Fruit fly (Drosophila melanogaster) whole organism, embryonic: Measurements from ENCODE around the gene Tim17b1.
A peak's percentile ranks its signal among the peaks of the same experiment; 100 is the strongest.

ENCODE experiments used
- Aef1 ChIP-seq: fragments of 200-800 bp; sonication (Bioruptor generic); IDR thresholded peaks from 3 replicates; pipeline ENCODE4 v1.3.6; 2022; ENCODE audit warnings: missing biosample characterization, missing genetic modification characterization
- Awh ChIP-seq: fragments of 200-800 bp; sonication (Bioruptor generic); IDR thresholded peaks from 2 replicates; pipeline ENCODE4, ENCODE4 v1.3.6; 2022; ENCODE audit warnings: missing biosample characterization, missing genetic modification characterization
- Bgb ChIP-seq: fragments of 200-800 bp; sonication (Bioruptor generic); IDR thresholded peaks from 2 replicates; pipeline ENCODE4 v1.3.6; 2022; ENCODE audit warnings: missing biosample characterization, missing genetic modification characterization; ENCODE audit not compliant: partially characterized antibody
- BtbVII ChIP-seq: fragments of 200-800 bp; sonication (Bioruptor generic); optimal IDR thresholded peaks from 3 replicates; lab custom pipeline; 2017; ENCODE audit warnings: missing biosample characterization, mild to moderate bottlenecking, missing genetic modification characterization
- CG10565 ChIP-seq: fragments of 200-800 bp; sonication (Bioruptor generic); optimal IDR thresholded peaks from 3 replicates; lab custom pipeline; 2016; ENCODE audit warnings: missing biosample characterization, mild to moderate bottlenecking, missing genetic modification characterization
- CG13123 ChIP-seq: fragments of 200-800 bp; sonication (Bioruptor generic); optimal IDR thresholded peaks from 2 replicates; lab custom pipeline; 2016; ENCODE audit warnings: missing biosample characterization, missing genetic modification characterization
- CG13287 ChIP-seq: fragments of 200-800 bp; sonication (Bioruptor generic); IDR thresholded peaks from 2 replicates; pipeline ENCODE4 v1.3.6; 2022; ENCODE audit warnings: missing biosample characterization, missing genetic modification characterization; ENCODE audit not compliant: partially characterized antibody
- CG13296 ChIP-seq: fragments of 200-800 bp; sonication (Bioruptor generic); optimal IDR thresholded peaks from 3 replicates; lab custom pipeline; 2018; ENCODE audit warnings: missing biosample characterization, mild to moderate bottlenecking, missing genetic modification characterization
- CG15269 ChIP-seq: fragments of 200-800 bp; sonication (Bioruptor generic); optimal IDR thresholded peaks from 2 replicates; lab custom pipeline; 2018; ENCODE audit warnings: missing biosample characterization, mild to moderate bottlenecking, missing genetic modification characterization, moderate library complexity
- CG15601 ChIP-seq: fragments of 200-800 bp; sonication (Bioruptor generic); optimal IDR thresholded peaks from 3 replicates; lab custom pipeline; 2019; ENCODE audit warnings: missing biosample characterization, mild to moderate bottlenecking, missing genetic modification characterization, moderate library complexity
- CG2116 ChIP-seq: fragments of 200-800 bp; sonication (Bioruptor generic); optimal IDR thresholded peaks from 3 replicates; lab custom pipeline; 2018; ENCODE audit warnings: missing biosample characterization, mild to moderate bottlenecking, missing genetic modification characterization
- CG2875 ChIP-seq: fragments of 200-800 bp; sonication (Bioruptor generic); optimal IDR thresholded peaks from 2 replicates; lab custom pipeline; 2017; ENCODE audit warnings: missing biosample characterization, mild to moderate bottlenecking, missing genetic modification characterization, missing genetic modification reagents
- CG34224 ChIP-seq: fragments of 200-800 bp; sonication (Bioruptor generic); IDR thresholded peaks from 3 replicates; pipeline ENCODE4 v1.3.6; 2022; ENCODE audit warnings: missing biosample characterization, missing genetic modification characterization; ENCODE audit not compliant: partially characterized antibody
- CG34422 ChIP-seq: fragments of 200-800 bp; sonication (Bioruptor generic); IDR thresholded peaks from 3 replicates; pipeline ENCODE4 v1.3.6; 2022; ENCODE audit warnings: missing biosample characterization, missing genetic modification characterization
- CG4617 ChIP-seq: fragments of 200-800 bp; sonication (Bioruptor generic); optimal IDR thresholded peaks from 3 replicates; lab custom pipeline; 2016; ENCODE audit warnings: missing biosample characterization, missing genetic modification characterization, borderline replicate concordance
- CG7372 ChIP-seq: fragments of 200-800 bp; sonication (Bioruptor generic); IDR thresholded peaks from 2 replicates; pipeline ENCODE4 v1.3.6; 2022; ENCODE audit warnings: missing biosample characterization, missing genetic modification characterization
- CG7786 ChIP-seq: fragments of 200-800 bp; sonication (Bioruptor generic); optimal IDR thresholded peaks from 2 replicates; lab custom pipeline; 2016; ENCODE audit warnings: missing biosample characterization, missing genetic modification characterization
- CG7928 ChIP-seq: fragments of 200-800 bp; sonication (Bioruptor generic); optimal IDR thresholded peaks from 2 replicates; lab custom pipeline; 2017; ENCODE audit warnings: missing biosample characterization, mild to moderate bottlenecking, missing genetic modification characterization
- CG7987 ChIP-seq: fragments of 200-800 bp; sonication (Bioruptor generic); optimal IDR thresholded peaks from 2 replicates; lab custom pipeline; 2018; ENCODE audit warnings: missing biosample characterization, mild to moderate bottlenecking, missing genetic modification characterization, moderate library complexity
- CG9215 ChIP-seq: fragments of 200-800 bp; sonication (Bioruptor generic); IDR thresholded peaks from 2 replicates; pipeline ENCODE4 v1.3.6; 2022; ENCODE audit warnings: missing biosample characterization, missing genetic modification characterization
- CoRest ChIP-seq: fragments of 200-800 bp; sonication (Bioruptor generic); optimal IDR thresholded peaks from 3 replicates; lab custom pipeline; 2018; ENCODE audit warnings: missing biosample characterization, mild to moderate bottlenecking, missing genetic modification characterization, moderate library complexity
- Dad ChIP-seq: fragments of 200-800 bp; sonication (Bioruptor generic); optimal IDR thresholded peaks from 3 replicates; lab custom pipeline; 2016; ENCODE audit warnings: missing biosample characterization, missing genetic modification characterization
- Deaf1 ChIP-seq: fragments of 200-800 bp; optimal IDR thresholded peaks from 3 replicates; lab custom pipeline; 2019; ENCODE audit warnings: missing biosample characterization, mild to moderate bottlenecking, missing genetic modification characterization, moderate library complexity
- Doc2 ChIP-seq: fragments of 200-800 bp; sonication (Bioruptor generic); IDR thresholded peaks from 2 replicates; pipeline ENCODE4 v1.3.6; 2022; ENCODE audit warnings: missing biosample characterization, missing genetic modification characterization
- E2f1 ChIP-seq: fragments of 200-800 bp; sonication (Bioruptor generic); IDR thresholded peaks from 2 replicates; pipeline ENCODE4 v1.3.6; 2022; ENCODE audit warnings: missing biosample characterization, missing genetic modification characterization
- ERR ChIP-seq: fragments of 200-800 bp; sonication (Bioruptor generic); optimal IDR thresholded peaks from 2 replicates; lab custom pipeline; 2016; ENCODE audit warnings: missing biosample characterization, missing genetic modification characterization
- Eip74EF ChIP-seq, 2 experiments: fragments of 200-800 bp in 1 of 2; fragments of >200 bp in 1 of 2; sonication (Bioruptor generic) in 1 of 2; optimal IDR thresholded peaks; 2 replicates each; lab custom pipeline; 2017 to 2019; ENCODE audit warnings: missing biosample characterization in 2 of 2, missing genetic modification characterization in 2 of 2, mild to moderate bottlenecking in 1 of 2, moderate library complexity in 1 of 2
- HmgZ ChIP-seq: fragments of 200-800 bp; sonication (Bioruptor generic); optimal IDR thresholded peaks from 2 replicates; lab custom pipeline; 2018; ENCODE audit warnings: missing biosample characterization, mild to moderate bottlenecking, missing genetic modification characterization
- Kr ChIP-seq: fragments of 200-800 bp; sonication (Bioruptor generic); optimal IDR thresholded peaks from 2 replicates; lab custom pipeline; 2017; ENCODE audit warnings: missing biosample characterization, mild to moderate bottlenecking, missing genetic modification characterization
- Lhr ChIP-seq: fragments of 200-800 bp; sonication (Bioruptor generic); optimal IDR thresholded peaks from 3 replicates; lab custom pipeline; 2017; ENCODE audit warnings: mild to moderate bottlenecking, missing biosample characterization, missing genetic modification reagents, missing genetic modification characterization
- Xbp1 ChIP-seq: fragments of 200-800 bp; sonication (Bioruptor generic); optimal IDR thresholded peaks from 3 replicates; lab custom pipeline; 2016; ENCODE audit warnings: missing biosample characterization, mild to moderate bottlenecking, missing genetic modification characterization
- ab ChIP-seq: fragments of 200-800 bp; sonication (Bioruptor generic); optimal IDR thresholded peaks from 2 replicates; lab custom pipeline; 2016; ENCODE audit warnings: missing biosample characterization, missing genetic modification characterization
- bbx ChIP-seq: fragments of 200-800 bp; sonication (Bioruptor generic); IDR thresholded peaks from 2 replicates; pipeline ENCODE4 v1.3.6; 2022; ENCODE audit warnings: missing biosample characterization, missing genetic modification characterization; ENCODE audit not compliant: partially characterized antibody
- bsh ChIP-seq, 2 experiments: fragments of 200-800 bp; sonication (Bioruptor generic); optimal IDR thresholded peaks; 2 replicates each; lab custom pipeline; 2017 to 2018; ENCODE audit warnings: mild to moderate bottlenecking in 2 of 2, missing biosample characterization in 2 of 2, missing genetic modification characterization in 2 of 2, moderate library complexity in 1 of 2
- cad ChIP-seq: fragments of >200 bp; optimal IDR thresholded peaks from 2 replicates; lab custom pipeline; 2017; ENCODE audit warnings: missing biosample characterization, missing genetic modification characterization
- cg ChIP-seq: fragments of 200-800 bp; sonication (Bioruptor generic); optimal IDR thresholded peaks from 3 replicates; lab custom pipeline; 2019; ENCODE audit warnings: missing biosample characterization, mild to moderate bottlenecking, missing genetic modification characterization, moderate library complexity
- dmrt99B ChIP-seq: fragments of 200-800 bp; sonication (Bioruptor generic); optimal IDR thresholded peaks from 2 replicates; lab custom pipeline; 2018; ENCODE audit warnings: missing biosample characterization, mild to moderate bottlenecking, missing genetic modification characterization, moderate library complexity
- fu2 ChIP-seq: fragments of 200-800 bp; sonication (Bioruptor generic); optimal IDR thresholded peaks from 2 replicates; lab custom pipeline; 2016; ENCODE audit warnings: missing biosample characterization, missing genetic modification characterization
- hth ChIP-seq: fragments of >200 bp; optimal IDR thresholded peaks from 2 replicates; lab custom pipeline; 2017; ENCODE audit warnings: inconsistent platforms
- lab ChIP-seq: fragments of 200-800 bp; sonication (Bioruptor generic); optimal IDR thresholded peaks from 3 replicates; lab custom pipeline; 2017; ENCODE audit warnings: missing biosample characterization, missing genetic modification characterization, mild to moderate bottlenecking, moderate library complexity, missing genetic modification reagents
- lov ChIP-seq, 2 experiments: fragments of 200-800 bp in 1 of 2; fragments of >200 bp in 1 of 2; sonication (Bioruptor generic) in 1 of 2; IDR thresholded peaks in 1 of 2; optimal IDR thresholded peaks in 1 of 2; 2 replicates in 1 of 2; 3 replicates in 1 of 2; pipeline versions ENCODE4 v1.3.6 to Lab custom; 2017 to 2022; ENCODE audit warnings: missing biosample characterization in 1 of 2, missing genetic modification characterization in 1 of 2
- maf-S ChIP-seq: fragments of 200-800 bp; sonication (Bioruptor generic); optimal IDR thresholded peaks from 2 replicates; lab custom pipeline; 2016; ENCODE audit warnings: missing biosample characterization, missing genetic modification characterization
- mld ChIP-seq: fragments of 200-800 bp; sonication (Bioruptor generic); IDR thresholded peaks from 3 replicates; pipeline ENCODE4 v1.3.6; 2022; ENCODE audit warnings: missing biosample characterization, missing genetic modification characterization; ENCODE audit not compliant: partially characterized antibody
- nerfin-2 ChIP-seq: fragments of 200-800 bp; sonication (Bioruptor generic); IDR thresholded peaks from 2 replicates; pipeline ENCODE4 v1.3.6; 2022; ENCODE audit warnings: missing biosample characterization, missing genetic modification characterization; ENCODE audit not compliant: partially characterized antibody
- nom ChIP-seq: fragments of 200-800 bp; sonication (Bioruptor generic); optimal IDR thresholded peaks from 2 replicates; lab custom pipeline; 2017; ENCODE audit warnings: missing biosample characterization, missing genetic modification characterization, mild to moderate bottlenecking, moderate library complexity, missing genetic modification reagents
- scrt ChIP-seq: fragments of 200-800 bp; sonication (Bioruptor generic); optimal IDR thresholded peaks from 2 replicates; lab custom pipeline; 2018; ENCODE audit warnings: missing biosample characterization, mild to moderate bottlenecking, missing genetic modification characterization, moderate library complexity
- tap ChIP-seq: fragments of 200-800 bp; optimal IDR thresholded peaks from 3 replicates; lab custom pipeline; 2019; ENCODE audit warnings: missing biosample characterization, mild to moderate bottlenecking, missing genetic modification characterization, moderate library complexity

Gene Tim17b1

dm6 chr3R:5256462-5257146 is 43.3 kb upstream of the Tim17b1 start, which contains the start of the genes Enoph and Hph (continued):
- peak; percentile 51 for TF ChIP-seq CG7786 (GFP tag; lab: Kevin White, UChicago)
- TF ChIP-seq HmgZ (tag; lab: Kevin White, UChicago) = peak; percentile 49
- no peak for TF ChIP-seq CG13123
- peak; percentile 62 for TF ChIP-seq lab
- peak; percentile 67 for TF ChIP-seq Bgb (GFP tag; lab: Robert Waterston, UW)
- TF ChIP-seq maf-S (GFP tag; lab: Kevin White, UChicago) = peak; percentile 30
- peak; percentile 67 for TF ChIP-seq CG15269 (tag; lab: Kevin White, UChicago)
- TF ChIP-seq CG7987 (GFP tag; lab: Kevin White, UChicago) = no peak
- peak; percentile 83 for TF ChIP-seq bbx (GFP tag; lab: Robert Waterston, UW)
- no peak for TF ChIP-seq ab (GFP tag; lab: Kevin White, UChicago)
- TF ChIP-seq hth (lab: Kevin White, UChicago) = no peak
- TF ChIP-seq bsh (GFP tag; optimal IDR thresholded peaks at IDR 0.05; lab: Kevin White, UChicago) = peak in 1 of 2 experiments; percentile 39
- no peak for TF ChIP-seq CG2875 (GFP tag; lab: Kevin White, UChicago)
- TF ChIP-seq Deaf1 (tag; lab: Kevin White, UChicago) = peak; percentile 22
- 0 out of 2 replicates have a peak, but pooled peaks have one; percentile 29 for TF ChIP-seq Awh
- TF ChIP-seq CG34422 (GFP tag; lab: Robert Waterston, UW) = peak; percentile 52; the same call in 2 of the 3 replicates
- no peak for TF ChIP-seq cad (GFP tag; lab: Kevin White, UChicago)
- peak; percentile 64 for TF ChIP-seq scrt (GFP tag; lab: Kevin White, UChicago)
- TF ChIP-seq BtbVII (GFP tag; lab: Kevin White, UChicago) = peak; percentile 47
- TF ChIP-seq CG13287 (GFP tag; lab: Robert Waterston, UW) = peak; percentile 81
- TF ChIP-seq fu2 (GFP tag; lab: Kevin White, UChicago) = peak; percentile 51
- TF ChIP-seq ERR (GFP tag; lab: Kevin White, UChicago) = no peak
- peak; percentile 48; the same call in 1 of the 3 replicates for TF ChIP-seq mld
- TF ChIP-seq Doc2 (GFP tag; lab: Robert Waterston, UW) = no peak
- peak; percentile 31 for TF ChIP-seq Dad (GFP tag; lab: Kevin White, UChicago)
- no peak for TF ChIP-seq CG10565 (GFP tag; lab: Kevin White, UChicago)
- TF ChIP-seq Kr (GFP tag; lab: Kevin White, UChicago) = no peak
- peak; percentile 70 for TF ChIP-seq CG9215 (GFP tag; lab: Robert Waterston, UW)
- peak; percentile 61 for TF ChIP-seq dmrt99B (tag; lab: Kevin White, UChicago)
- TF ChIP-seq CG13296 (GFP tag; lab: Kevin White, UChicago) = peak; percentile 57
- TF ChIP-seq CG34224 = peak; percentile 77
- no peak for TF ChIP-seq Eip74EF (GFP tag; optimal IDR thresholded peaks at IDR 0.05; lab: Kevin White, UChicago)
- peak; percentile 69 for TF ChIP-seq Xbp1 (GFP tag; lab: Kevin White, UChicago)
- TF ChIP-seq CoRest (tag; lab: Kevin White, UChicago) = peak; percentile 83
- peak; percentile 68 for TF ChIP-seq nerfin-2 (GFP tag; lab: Robert Waterston, UW)
- peak; percentile 55; the same call in 2 of the 3 replicates for TF ChIP-seq Aef1 (GFP tag; lab: Robert Waterston, UW)
- TF ChIP-seq CG4617 (GFP tag; lab: Kevin White, UChicago) = peak; percentile 81
- TF ChIP-seq E2f1 (GFP tag; lab: Robert Waterston, UW) = 0 out of 2 replicates have a peak, but pooled peaks have one; percentile 43
- no peak for TF ChIP-seq CG7372 (GFP tag; lab: Robert Waterston, UW)
- peak; percentile 13 for TF ChIP-seq CG7928 (GFP tag; lab: Kevin White, UChicago)
- no peak for TF ChIP-seq cg (GFP tag; lab: Kevin White, UChicago)
- TF ChIP-seq tap (tag; lab: Kevin White, UChicago) = peak; percentile 53
- peak; percentile 69 for TF ChIP-seq CG2116 (GFP tag; lab: Kevin White, UChicago)
- peak; percentile 57 for TF ChIP-seq CG15601 (tag; lab: Kevin White, UChicago)
- no peak for TF ChIP-seq lov (optimal IDR thresholded peaks at IDR 0.05; lab: Kevin White, UChicago)
- TF ChIP-seq lov (GFP tag; IDR thresholded peaks at IDR 0.05; lab: Robert Waterston, UW) = no peak
- no peak for TF ChIP-seq nom (GFP tag; lab: Kevin White, UChicago)
- peak; percentile 7 for TF ChIP-seq Lhr (GFP tag; lab: Kevin White, UChicago)
